Worm (Caenorhabditis elegans): ENCODE measurements around the gene mab-9.

DNA sequence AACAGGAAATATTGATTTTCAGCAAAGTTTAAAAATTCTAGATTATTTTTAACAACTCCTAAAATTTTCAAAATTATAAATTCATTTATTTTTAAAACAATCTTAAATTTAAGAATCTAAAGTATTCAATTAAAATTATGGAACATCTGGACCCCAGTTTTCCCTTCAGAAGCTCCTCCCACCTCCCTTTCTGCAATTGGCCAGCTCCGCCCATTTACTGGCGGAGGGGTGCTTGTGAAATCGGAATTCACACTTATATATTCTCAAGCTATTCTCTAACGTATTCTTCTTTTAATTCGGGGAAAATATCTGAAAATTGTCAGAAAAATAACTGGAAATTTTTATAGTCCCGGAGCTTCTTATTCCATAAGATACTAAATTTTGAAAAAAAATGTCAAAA, at the start of gene mab-9:
- TF ChIP-seq unc-62 (GFP tag; optimal IDR thresholded peaks at IDR 0.05) (no peak), fkh-3 (tag; optimal IDR thresholded peaks at IDR 0.05) (no peak)
